Worm (Caenorhabditis elegans) whole organism, midembryonic: Measurements from ENCODE around the gene hyl-1.

ENCODE experiments used
- cog-1 ChIP-seq: sonication (generic microtip); optimal IDR thresholded peaks from 2 replicates; lab custom pipeline; 2016; ENCODE audit warnings: missing genetic modification characterization, missing compliant biosample characterization
- flt-1 ChIP-seq: fragments of 200-800 bp; sonication (Bioruptor generic); IDR thresholded peaks from 2 replicates; pipeline ENCODE4 v1.3.6; 2022; ENCODE audit warnings: missing genetic modification characterization, missing compliant biosample characterization
- klf-2 ChIP-seq: fragments of 200-800 bp; sonication (Bioruptor generic); conservative IDR thresholded peaks from 2 replicates; pipeline ENCODE4 v1.3.6; 2022; ENCODE audit warnings: missing genetic modification reagents, missing genetic modification characterization, missing compliant biosample characterization
- ref-1 ChIP-seq: fragments of 200-800 bp; sonication (Bioruptor generic); conservative IDR thresholded peaks from 2 replicates; pipeline ENCODE4 v1.3.6; 2022; ENCODE audit warnings: missing genetic modification reagents, missing genetic modification characterization, missing compliant biosample characterization
- ztf-29 ChIP-seq: fragments of 200-800 bp; sonication (Bioruptor generic); IDR thresholded peaks from 2 replicates; pipeline ENCODE4 v1.3.6; 2022; ENCODE audit warnings: missing genetic modification reagents, missing genetic modification characterization, missing compliant biosample characterization

DNA sequence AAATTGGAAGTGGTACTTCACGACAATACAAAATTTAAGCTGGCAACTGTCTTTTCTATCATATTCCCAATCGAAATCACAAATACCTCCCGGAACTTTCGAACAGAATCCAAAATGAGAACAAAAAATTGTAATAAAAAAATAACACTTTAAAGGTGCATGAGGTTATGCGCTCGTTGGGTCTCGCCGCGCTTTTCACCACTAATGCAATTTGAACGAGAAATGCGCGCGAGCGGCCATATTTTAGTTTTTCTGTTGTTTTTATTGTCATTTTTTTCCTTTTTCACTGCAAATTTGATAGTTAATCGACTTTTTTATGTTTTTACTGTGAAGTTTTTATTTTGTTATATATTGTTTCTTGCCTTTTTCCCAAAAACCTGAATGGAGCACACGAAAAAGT lies 27.9 kb upstream of the hyl-1 start, which contains the start of gene mes-6:
- no peak for TF ChIP-seq flt-1
- TF ChIP-seq ztf-29 (GFP tag; lab: Robert Waterston, UW): no peak
- TF ChIP-seq klf-2 (GFP tag; lab: Robert Waterston, UW): no peak
- no peak for TF ChIP-seq cog-1 (tag; lab: Kevin White, UChicago)
- no peak for TF ChIP-seq ref-1 (GFP tag; lab: Robert Waterston, UW)
